Fruit fly (Drosophila melanogaster) whole organism, prepupa: ENCODE results near the gene CG42637.

ENCODE experiments used
- Blimp-1 ChIP-seq: fragments of 200-800 bp; sonication (Bioruptor generic); optimal IDR thresholded peaks from 3 replicates; lab custom pipeline; 2017; ENCODE audit warnings: missing biosample characterization, missing genetic modification characterization, mild to moderate bottlenecking, moderate library complexity, missing genetic modification reagents
- CG10631 ChIP-seq: fragments of 200-800 bp; sonication (Bioruptor generic); optimal IDR thresholded peaks from 2 replicates; lab custom pipeline; 2016; ENCODE audit warnings: missing biosample characterization, missing genetic modification characterization
- CG11294 ChIP-seq: fragments of 200-800 bp; sonication (Bioruptor generic); IDR thresholded peaks from 2 replicates; pipeline ENCODE4 v1.3.6; 2022; ENCODE audit warnings: missing biosample characterization, missing genetic modification characterization
- CG15336 ChIP-seq: fragments of 200-800 bp; sonication (Bioruptor generic); IDR thresholded peaks from 2 replicates; pipeline ENCODE4 v1.3.6; 2022; ENCODE audit warnings: missing biosample characterization, missing genetic modification characterization
- CG16779 ChIP-seq: fragments of 200-800 bp; sonication (Bioruptor generic); optimal IDR thresholded peaks from 3 replicates; lab custom pipeline; 2017; ENCODE audit warnings: missing biosample characterization, mild to moderate bottlenecking, missing genetic modification characterization
- CG3032 ChIP-seq: fragments of 200-800 bp; optimal IDR thresholded peaks from 2 replicates; lab custom pipeline; 2019; ENCODE audit warnings: missing biosample characterization, mild to moderate bottlenecking, missing genetic modification characterization, moderate library complexity
- CG31627 ChIP-seq: fragments of 200-800 bp; sonication (Bioruptor generic); optimal IDR thresholded peaks from 3 replicates; lab custom pipeline; 2016; ENCODE audit warnings: missing biosample characterization, missing genetic modification characterization
- CG32006 ChIP-seq: fragments of 200-800 bp; sonication (Bioruptor generic); optimal IDR thresholded peaks from 3 replicates; lab custom pipeline; 2017; ENCODE audit warnings: missing biosample characterization, mild to moderate bottlenecking, missing genetic modification characterization
- CG3919 ChIP-seq: fragments of 200-800 bp; sonication (Bioruptor generic); optimal IDR thresholded peaks from 3 replicates; lab custom pipeline; 2016; ENCODE audit warnings: missing biosample characterization, missing genetic modification characterization
- CG4318 ChIP-seq: fragments of 200-800 bp; sonication (Bioruptor generic); optimal IDR thresholded peaks from 3 replicates; lab custom pipeline; 2017; ENCODE audit warnings: missing biosample characterization, mild to moderate bottlenecking, missing genetic modification characterization
- CG6163 ChIP-seq: fragments of 200-800 bp; sonication (Bioruptor generic); IDR thresholded peaks from 3 replicates; pipeline ENCODE4 v1.3.6; 2022; ENCODE audit warnings: missing biosample characterization, missing genetic modification characterization
- CG6276 ChIP-seq: fragments of 200-800 bp; sonication (Bioruptor generic); optimal IDR thresholded peaks from 2 replicates; lab custom pipeline; 2017; ENCODE audit warnings: missing biosample characterization, mild to moderate bottlenecking, missing genetic modification characterization
- CG6792 ChIP-seq: fragments of 200-800 bp; sonication (Bioruptor generic); optimal IDR thresholded peaks from 3 replicates; lab custom pipeline; 2016; ENCODE audit warnings: missing biosample characterization, missing genetic modification characterization
- CG6808 ChIP-seq: fragments of 200-800 bp; sonication (Bioruptor generic); optimal IDR thresholded peaks from 3 replicates; lab custom pipeline; 2017; ENCODE audit warnings: missing biosample characterization, missing genetic modification characterization, mild to moderate bottlenecking, moderate library complexity, missing genetic modification reagents
- CG7368 ChIP-seq: fragments of 200-800 bp; sonication (Bioruptor generic); optimal IDR thresholded peaks from 3 replicates; lab custom pipeline; 2016; ENCODE audit warnings: missing biosample characterization, missing genetic modification characterization
- CG8119 ChIP-seq: fragments of 200-800 bp; sonication (Bioruptor generic); IDR thresholded peaks from 3 replicates; pipeline ENCODE4 v1.3.6; 2022; ENCODE audit warnings: missing biosample characterization, missing genetic modification characterization
- CG8319 ChIP-seq: fragments of 200-800 bp; sonication (Bioruptor generic); optimal IDR thresholded peaks from 3 replicates; lab custom pipeline; 2016; ENCODE audit warnings: missing biosample characterization, missing genetic modification characterization
- CG9139 ChIP-seq: fragments of 200-800 bp; sonication (Bioruptor generic); optimal IDR thresholded peaks from 3 replicates; lab custom pipeline; 2017; ENCODE audit warnings: missing biosample characterization, mild to moderate bottlenecking, missing genetic modification characterization
- Eip75B ChIP-seq: fragments of 200-800 bp; sonication (Bioruptor generic); optimal IDR thresholded peaks from 3 replicates; lab custom pipeline; 2016; ENCODE audit warnings: missing biosample characterization, missing genetic modification characterization
- Eip93F ChIP-seq: fragments of 200-800 bp; sonication (Bioruptor generic); optimal IDR thresholded peaks from 2 replicates; lab custom pipeline; 2016; ENCODE audit warnings: missing biosample characterization, mild to moderate bottlenecking, missing genetic modification characterization
- Ets21C ChIP-seq: fragments of 200-800 bp; sonication (Bioruptor generic); optimal IDR thresholded peaks from 3 replicates; lab custom pipeline; 2016; ENCODE audit warnings: missing biosample characterization, missing genetic modification characterization
- Ets96B ChIP-seq: fragments of 200-800 bp; optimal IDR thresholded peaks from 2 replicates; lab custom pipeline; 2019; ENCODE audit warnings: missing biosample characterization, mild to moderate bottlenecking, missing genetic modification characterization, moderate library complexity
- Gug ChIP-seq: fragments of 200-800 bp; sonication (Bioruptor generic); IDR thresholded peaks from 2 replicates; pipeline ENCODE4 v1.3.6; 2022; ENCODE audit warnings: missing biosample characterization, missing genetic modification characterization
- Hr39 ChIP-seq: fragments of 200-800 bp; sonication (Bioruptor generic); optimal IDR thresholded peaks from 2 replicates; lab custom pipeline; 2016; ENCODE audit warnings: missing biosample characterization, missing genetic modification characterization
- Lpt ChIP-seq: fragments of 200-800 bp; sonication (Bioruptor generic); optimal IDR thresholded peaks from 3 replicates; lab custom pipeline; 2016; ENCODE audit warnings: missing biosample characterization, missing genetic modification characterization
- OdsH ChIP-seq: fragments of 200-800 bp; sonication (Bioruptor generic); optimal IDR thresholded peaks from 3 replicates; lab custom pipeline; 2016; ENCODE audit warnings: missing biosample characterization, missing genetic modification characterization
- Sox102F ChIP-seq: fragments of 200-800 bp; sonication (Bioruptor generic); optimal IDR thresholded peaks from 2 replicates; lab custom pipeline; 2016; ENCODE audit warnings: missing biosample characterization, mild to moderate bottlenecking, missing genetic modification characterization
- achi ChIP-seq: fragments of 200-800 bp; sonication (Bioruptor generic); optimal IDR thresholded peaks from 3 replicates; lab custom pipeline; 2016; ENCODE audit warnings: missing biosample characterization, missing genetic modification characterization
- cyc ChIP-seq: fragments of 200-800 bp; sonication (Bioruptor generic); optimal IDR thresholded peaks from 3 replicates; lab custom pipeline; 2016; ENCODE audit warnings: missing biosample characterization, missing genetic modification characterization
- dac ChIP-seq: fragments of 200-800 bp; sonication (Bioruptor generic); optimal IDR thresholded peaks from 2 replicates; lab custom pipeline; 2017; ENCODE audit warnings: missing biosample characterization, mild to moderate bottlenecking, missing genetic modification characterization
- dsx ChIP-seq: fragments of 200-800 bp; optimal IDR thresholded peaks from 3 replicates; lab custom pipeline; 2019; ENCODE audit warnings: missing biosample characterization, mild to moderate bottlenecking, missing genetic modification characterization, moderate library complexity; ENCODE audit not compliant: poor library complexity, severe bottlenecking
- eg ChIP-seq: fragments of 200-800 bp; sonication (Bioruptor generic); IDR thresholded peaks from 3 replicates; pipeline ENCODE4 v1.3.6; 2022; ENCODE audit warnings: missing biosample characterization, missing genetic modification characterization
- fd85E ChIP-seq: fragments of 200-800 bp; sonication (Bioruptor generic); optimal IDR thresholded peaks from 3 replicates; lab custom pipeline; 2016; ENCODE audit warnings: missing biosample characterization, missing genetic modification characterization
- fkh ChIP-seq: fragments of 200-800 bp; sonication (Bioruptor generic); optimal IDR thresholded peaks from 3 replicates; lab custom pipeline; 2017; ENCODE audit warnings: missing biosample characterization, mild to moderate bottlenecking, missing genetic modification characterization, moderate library complexity
- net ChIP-seq: fragments of 200-800 bp; sonication (Bioruptor generic); optimal IDR thresholded peaks from 3 replicates; lab custom pipeline; 2016; ENCODE audit warnings: missing biosample characterization, missing genetic modification characterization
- pdm3 ChIP-seq: fragments of 200-800 bp; sonication (Bioruptor generic); optimal IDR thresholded peaks from 3 replicates; lab custom pipeline; 2016; ENCODE audit warnings: missing biosample characterization, missing genetic modification characterization
- salr ChIP-seq, 2 experiments: fragments of 200-800 bp; sonication (Bioruptor generic); optimal IDR thresholded peaks; 3 replicates each; lab custom pipeline; 2016 to 2018; ENCODE audit warnings: missing biosample characterization in 2 of 2, missing genetic modification characterization in 2 of 2, mild to moderate bottlenecking in 1 of 2
- spab ChIP-seq: fragments of 200-800 bp; sonication (Bioruptor generic); optimal IDR thresholded peaks from 2 replicates; lab custom pipeline; 2017; ENCODE audit warnings: missing biosample characterization, mild to moderate bottlenecking, missing genetic modification characterization, missing genetic modification reagents
- ss ChIP-seq, 2 experiments: fragments of 200-800 bp; sonication (Bioruptor generic); optimal IDR thresholded peaks; 2 replicates in 1 of 2; 3 replicates in 1 of 2; lab custom pipeline; 2017 to 2018; ENCODE audit warnings: mild to moderate bottlenecking in 2 of 2, missing biosample characterization in 2 of 2, missing genetic modification characterization in 2 of 2, moderate library complexity in 1 of 2
- svp ChIP-seq: fragments of 200-800 bp; sonication (Bioruptor generic); peaks from one replicate; lab custom pipeline; 2016; ENCODE audit warnings: missing biosample characterization, missing genetic modification characterization
- topi ChIP-seq: fragments of 200-800 bp; sonication (Bioruptor generic); optimal IDR thresholded peaks from 3 replicates; lab custom pipeline; 2016; ENCODE audit warnings: missing biosample characterization, missing genetic modification characterization
- vri ChIP-seq: fragments of 200-800 bp; sonication (Bioruptor generic); optimal IDR thresholded peaks from 3 replicates; lab custom pipeline; 2016; ENCODE audit warnings: missing biosample characterization, mild to moderate bottlenecking, missing genetic modification characterization

CG42637 gene

DNA sequence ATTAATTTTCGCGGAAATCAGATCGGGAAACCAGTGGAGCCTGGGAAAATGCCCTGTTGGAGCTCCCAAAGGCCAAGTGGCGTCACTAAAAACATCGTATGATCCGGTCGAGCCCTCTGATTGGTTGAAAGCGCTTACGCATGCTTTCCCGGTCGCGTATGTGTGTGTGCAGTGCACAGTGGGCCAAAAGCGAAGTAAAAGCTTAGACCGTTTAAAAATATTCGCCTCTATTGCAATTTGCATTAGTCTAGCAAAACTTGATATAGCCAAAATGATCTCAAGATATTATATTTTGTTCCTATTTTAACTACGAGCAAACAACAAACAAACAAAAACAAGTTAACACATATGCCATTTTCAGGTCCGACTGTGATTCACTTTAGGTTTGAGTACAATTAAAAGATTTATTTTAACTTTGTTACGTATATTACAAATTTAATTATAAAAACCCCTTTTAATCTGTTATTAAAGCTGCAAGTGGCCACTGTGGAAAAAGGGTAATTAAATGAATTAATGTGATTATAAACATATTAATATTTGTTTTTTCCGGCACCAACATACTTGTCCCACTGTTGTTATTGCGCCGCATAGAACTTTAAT is 934 bp upstream of the CG42637 start (continued):
- peak; percentile 90 for TF ChIP-seq achi (GFP tag; lab: Kevin White, UChicago)
- peak; percentile 64 for TF ChIP-seq CG11294 (GFP tag; lab: Robert Waterston, UW)
- TF ChIP-seq CG3032 (tag; lab: Kevin White, UChicago): peak; percentile 83
- TF ChIP-seq CG6163 (GFP tag; lab: Robert Waterston, UW): peak; percentile 83
- peak; percentile 90 for TF ChIP-seq CG6792 (GFP tag; lab: Kevin White, UChicago)
- TF ChIP-seq Blimp-1 (GFP tag; lab: Kevin White, UChicago): peak; percentile 63
- TF ChIP-seq Ets21C (GFP tag; lab: Kevin White, UChicago): peak; percentile 81
- peak; percentile 87 to 96 for TF ChIP-seq ss (GFP tag; optimal IDR thresholded peaks at IDR 0.05; lab: Kevin White, UChicago)
- TF ChIP-seq CG7368 (GFP tag; lab: Kevin White, UChicago): peak; percentile 64
- peak; percentile 84 for TF ChIP-seq CG16779 (tag; lab: Kevin White, UChicago)
- TF ChIP-seq CG10631 (GFP tag; lab: Kevin White, UChicago): peak; percentile 83
- TF ChIP-seq CG6276 (GFP tag; lab: Kevin White, UChicago): peak; percentile 94
- peak; percentile 56 to 97 for TF ChIP-seq salr (GFP tag; optimal IDR thresholded peaks at IDR 0.05; lab: Kevin White, UChicago)
- TF ChIP-seq OdsH (GFP tag; lab: Kevin White, UChicago): peak; percentile 89
- TF ChIP-seq CG6808 (GFP tag; lab: Kevin White, UChicago): peak; percentile 93
- TF ChIP-seq CG8119 (GFP tag; lab: Robert Waterston, UW): peak; percentile 87
- peak; percentile 83 for TF ChIP-seq Eip75B
- TF ChIP-seq CG31627 (GFP tag; lab: Kevin White, UChicago): peak; percentile 80
- TF ChIP-seq CG8319 (GFP tag; lab: Kevin White, UChicago): peak; percentile 79
- peak; percentile 90 for TF ChIP-seq pdm3 (GFP tag; lab: Kevin White, UChicago)
- peak; percentile 94 for TF ChIP-seq svp (GFP tag; lab: Kevin White, UChicago)

DNA sequence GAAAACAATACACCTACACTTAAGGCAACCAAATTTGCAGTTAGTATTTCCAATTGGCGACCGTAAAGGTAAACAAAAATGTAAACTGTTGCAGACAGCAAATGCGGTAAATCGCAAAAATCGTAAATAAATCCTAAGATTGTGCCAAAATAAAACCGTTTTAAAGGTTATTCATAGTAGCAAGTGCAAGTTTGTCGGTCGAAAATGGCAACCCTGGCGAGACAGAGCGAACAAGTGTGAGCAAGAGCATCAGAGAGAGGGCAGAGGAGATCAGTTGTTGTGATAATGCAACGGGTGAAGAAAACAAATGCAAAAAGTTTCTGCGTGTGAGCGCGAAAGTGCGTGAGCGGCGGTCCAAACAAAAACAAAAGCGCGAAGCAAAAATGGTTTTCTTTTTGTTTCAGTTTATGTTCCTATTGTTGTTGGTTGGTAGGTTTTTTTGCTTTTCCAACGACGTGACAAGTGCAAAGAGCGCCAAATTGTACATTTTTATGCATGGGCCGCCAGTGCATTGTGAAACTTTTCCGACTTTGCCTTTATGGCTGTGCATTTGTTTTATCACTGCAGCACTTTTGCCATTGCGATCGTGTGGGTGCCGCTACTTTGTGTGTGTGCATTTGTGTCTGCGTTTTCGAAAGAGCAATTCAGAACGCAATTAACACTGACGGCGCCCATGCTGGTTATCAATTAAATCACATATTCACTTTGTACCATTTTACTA is 492 bp downstream of the CG42637 start:
- peak; percentile 75 for TF ChIP-seq CG15336 (GFP tag; lab: Robert Waterston, UW)
- TF ChIP-seq salr (GFP tag; optimal IDR thresholded peaks at IDR 0.05; lab: Kevin White, UChicago): peak in 1 of 2 experiments; percentile 24
- no peak for TF ChIP-seq CG3919 (GFP tag; lab: Kevin White, UChicago)
- TF ChIP-seq Eip75B: no peak
- TF ChIP-seq achi (GFP tag; lab: Kevin White, UChicago): no peak
- no peak for TF ChIP-seq CG10631 (GFP tag; lab: Kevin White, UChicago)
- peak; percentile 21 for TF ChIP-seq spab
- peak; percentile 80 for TF ChIP-seq CG6276 (GFP tag; lab: Kevin White, UChicago)
- TF ChIP-seq CG16779 (tag; lab: Kevin White, UChicago): peak; percentile 32
- peak; percentile 92 for TF ChIP-seq eg (GFP tag; lab: Robert Waterston, UW)
- TF ChIP-seq dac (GFP tag; lab: Kevin White, UChicago): peak; percentile 31
- TF ChIP-seq CG8119 (GFP tag; lab: Robert Waterston, UW): peak; percentile 81
- peak; percentile 44 for TF ChIP-seq Ets96B (tag; lab: Kevin White, UChicago)
- peak; percentile 57 to 76 for TF ChIP-seq ss (GFP tag; optimal IDR thresholded peaks at IDR 0.05; lab: Kevin White, UChicago)
- peak; percentile 1 for TF ChIP-seq CG9139 (GFP tag; lab: Kevin White, UChicago)
- TF ChIP-seq CG32006 (GFP tag; lab: Kevin White, UChicago): peak; percentile 48
- peak; percentile 72 for TF ChIP-seq CG6808 (GFP tag; lab: Kevin White, UChicago)
- peak; percentile 22; the same call in 1 of the 2 replicates for TF ChIP-seq Gug
- TF ChIP-seq Lpt (GFP tag; lab: Kevin White, UChicago): peak; percentile 51
- peak; percentile 70; the same call in 2 of the 3 replicates for TF ChIP-seq CG6163 (GFP tag; lab: Robert Waterston, UW)
- TF ChIP-seq topi (GFP tag; lab: Kevin White, UChicago): no peak
- TF ChIP-seq net (GFP tag; lab: Kevin White, UChicago): peak; percentile 35
- no peak for TF ChIP-seq Hr39

DNA sequence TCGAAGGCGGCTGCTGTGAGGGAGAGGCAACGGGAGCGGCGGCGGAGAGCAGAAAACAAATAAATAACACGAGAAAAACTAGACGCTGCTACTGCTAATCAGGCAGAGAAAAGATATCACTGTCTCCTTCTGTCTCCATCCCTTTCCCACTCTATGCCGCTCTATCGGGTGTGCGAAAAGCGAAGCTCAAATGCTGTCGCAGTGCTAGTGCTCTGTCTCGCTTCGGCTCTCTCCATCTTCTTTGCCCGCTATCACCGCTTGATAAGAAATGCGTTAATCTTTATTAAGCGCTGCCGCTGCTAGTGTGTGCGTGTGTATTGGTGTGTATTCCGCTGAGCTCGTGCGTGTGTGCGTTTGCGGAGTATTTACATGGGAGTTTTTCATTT is 1.7 kb downstream of the CG42637 start:
- TF ChIP-seq Hr39: no peak
- peak; percentile 41; the same call in 1 of the 3 replicates for TF ChIP-seq eg (GFP tag; lab: Robert Waterston, UW)
- peak; percentile 24 for TF ChIP-seq dsx (GFP tag; lab: Kevin White, UChicago)
- TF ChIP-seq ss (GFP tag; optimal IDR thresholded peaks at IDR 0.05; lab: Kevin White, UChicago): peak in 1 of 2 experiments; percentile 10
- TF ChIP-seq Eip75B: no peak
- TF ChIP-seq fkh (GFP tag; lab: Kevin White, UChicago): peak; percentile 98
- TF ChIP-seq Gug: no peak
- TF ChIP-seq CG15336 (GFP tag; lab: Robert Waterston, UW): peak; percentile 59
- TF ChIP-seq CG8119 (GFP tag; lab: Robert Waterston, UW): 0 out of 3 replicates have a peak, but pooled peaks have one; percentile 19
- no peak for TF ChIP-seq CG4318 (GFP tag; lab: Kevin White, UChicago)
- no peak for TF ChIP-seq cyc (GFP tag; lab: Kevin White, UChicago)
- peak; percentile 45 for TF ChIP-seq Lpt (GFP tag; lab: Kevin White, UChicago)
- no peak for TF ChIP-seq vri
- TF ChIP-seq fd85E (GFP tag; lab: Kevin White, UChicago): no peak
- TF ChIP-seq Eip93F (GFP tag; lab: Kevin White, UChicago): no peak
- no peak for TF ChIP-seq Sox102F (GFP tag; lab: Kevin White, UChicago)
- no peak for TF ChIP-seq dac (GFP tag; lab: Kevin White, UChicago)
- TF ChIP-seq CG6163 (GFP tag; lab: Robert Waterston, UW): peak; percentile 49; the same call in 1 of the 3 replicates
